Fruit fly (Drosophila melanogaster): Measurements from ENCODE around the gene CG2116.

The CG2116 gene

dm6 chrX:8131693-8132313 is 2.2 kb downstream of the CG2116 start, which contains the start of gene CG10958 (continued):
- TF ChIP-seq CG32772 (GFP tag; IDR thresholded peaks at IDR 0.05) (peak; percentile 52; the same call in 1 of the 2 replicates), Oaz (GFP tag; IDR thresholded peaks at IDR 0.05) (0 out of 2 replicates have a peak, but pooled peaks have one; percentile 33), HLH4C (GFP tag; IDR thresholded peaks at IDR 0.05; ENCODE audit: partially characterized antibody) (no peak), CG33213 (GFP tag; optimal IDR thresholded peaks at IDR 0.05) (no peak), sens-2 (GFP tag; IDR thresholded peaks at IDR 0.05) (no peak), E2f2 (GFP tag; IDR thresholded peaks at IDR 0.05) (peak; percentile 55), Ets65A (GFP tag) (peak; percentile 34), CG30403 (GFP tag; optimal IDR thresholded peaks at IDR 0.05) (peak; percentile 70), CG1647 (GFP tag; optimal IDR thresholded peaks at IDR 0.05) (no peak), Sry-δ (GFP tag; optimal IDR thresholded peaks at IDR 0.05) (peak; percentile 51), ATbp (GFP tag; optimal IDR thresholded peaks at IDR 0.05) (no peak), CG1233 (GFP tag; optimal IDR thresholded peaks at IDR 0.05) (peak; percentile 57), dpn (GFP tag; optimal IDR thresholded peaks at IDR 0.05) (peak; percentile 26 to 81), unpg (GFP tag; optimal IDR thresholded peaks at IDR 0.05) (peak; percentile 59), mld (GFP tag; IDR thresholded peaks at IDR 0.05; ENCODE audit: partially characterized antibody) (no peak), CG8359 (GFP tag; optimal IDR thresholded peaks at IDR 0.05; ENCODE audit: borderline replicate concordance) (no peak), row (GFP tag; IDR thresholded peaks at IDR 0.05) (peak; percentile 82), CG8924 (tag; optimal IDR thresholded peaks at IDR 0.05) (peak; percentile 51), tio (GFP tag; optimal IDR thresholded peaks at IDR 0.05) (no peak), CG8478 (optimal IDR thresholded peaks at IDR 0.05) (no peak), hth (optimal IDR thresholded peaks at IDR 0.05) (no peak), Doc3 (GFP tag; IDR thresholded peaks at IDR 0.05; ENCODE audit: partially characterized antibody) (peak; percentile 14; the same call in 1 of the 3 replicates), lab (GFP tag; optimal IDR thresholded peaks at IDR 0.05) (peak; percentile 71), C15 (GFP tag; IDR thresholded peaks at IDR 0.05) (no peak), corto (GFP tag; optimal IDR thresholded peaks at IDR 0.05) (no peak), CG2116 (GFP tag; optimal IDR thresholded peaks at IDR 0.05) (peak; percentile 99), CG3281 (GFP tag; optimal IDR thresholded peaks at IDR 0.05) (peak; percentile 33), Drgx (GFP tag; IDR thresholded peaks at IDR 0.05) (peak; percentile 45; the same call in 1 of the 2 replicates), Fer1 (GFP tag; optimal IDR thresholded peaks at IDR 0.05) (peak; percentile 68), fd64A (GFP tag; optimal IDR thresholded peaks at IDR 0.05) (no peak), sima (GFP tag; optimal IDR thresholded peaks at IDR 0.05) (no peak), knrl (GFP tag; IDR thresholded peaks at IDR 0.05; ENCODE audit: partially characterized antibody) (no peak), chinmo (GFP tag; IDR thresholded peaks at IDR 0.05; ENCODE audit: partially characterized antibody) (no peak), nmo (GFP tag; optimal IDR thresholded peaks at IDR 0.05) (peak; percentile 49), CG2199 (GFP tag; IDR thresholded peaks at IDR 0.05) (no peak), CG17186 (GFP tag; optimal IDR thresholded peaks at IDR 0.05) (peak; percentile 29), scrt (GFP tag; optimal IDR thresholded peaks at IDR 0.05) (no peak), H2.0 (GFP tag; IDR thresholded peaks at IDR 0.05) (0 out of 2 replicates have a peak, but pooled peaks have one; percentile 7), CG3847 (GFP tag; IDR thresholded peaks at IDR 0.05) (peak; percentile 55), Bteb2 (GFP tag; optimal IDR thresholded peaks at IDR 0.05) (peak; percentile 1), ssp (GFP tag; IDR thresholded peaks at IDR 0.05) (peak; percentile 38; the same call in 1 of the 2 replicates), ash1 (GFP tag; optimal IDR thresholded peaks at IDR 0.05) (no peak), nerfin-1 (tag; optimal IDR thresholded peaks at IDR 0.05) (peak; percentile 1), CG9817 (tag; optimal IDR thresholded peaks at IDR 0.05) (peak; percentile 44), dati (GFP tag; IDR thresholded peaks at IDR 0.05) (no peak), CG9215 (GFP tag; IDR thresholded peaks at IDR 0.05) (peak; percentile 30; the same call in 1 of the 2 replicates), CG6654 (GFP tag; optimal IDR thresholded peaks at IDR 0.05) (no peak), cad (GFP tag; optimal IDR thresholded peaks at IDR 0.05) (no peak), Antp (GFP tag; optimal IDR thresholded peaks at IDR 0.05) (peak; percentile 9), HLHmδ (GFP tag; optimal IDR thresholded peaks at IDR 0.05) (no peak)
